1 fruit fly cellular context compared by ENCODE assay signal in genomic region chr2L:1172704-1173107, dm6.
TF ChIP-seq lines count a peak whose summit lies in the region.

Gene Charon (minus strand): TSS chr2L:1172805.
Gene CG4887 (plus strand): TSS chr2L:1173009.

TF ChIP-seq in whole organism, embryonic, 481 proteins besides CTCF, POLR2A, EP300 and RAD21 (continued from another document):
- peak; percentile 85 for TF ChIP-seq shn (GFP tag; optimal IDR thresholded peaks at IDR 0.05; lab: Kevin White, UChicago)
- peak; percentile 72; the same call in 1 of the 3 replicates for TF ChIP-seq H15 (GFP tag; IDR thresholded peaks at IDR 0.05; lab: Robert Waterston, UW)
- TF ChIP-seq Spps (tag; optimal IDR thresholded peaks at IDR 0.05; lab: Kevin White, UChicago) = peak; percentile 53
- TF ChIP-seq Six4 (GFP tag; optimal IDR thresholded peaks at IDR 0.05; lab: Kevin White, UChicago) = peak; percentile 75
- TF ChIP-seq CG34376 (GFP tag; optimal IDR thresholded peaks at IDR 0.05; lab: Kevin White, UChicago) = peak; percentile 71
- no peak for TF ChIP-seq CG10147 (GFP tag; optimal IDR thresholded peaks at IDR 0.05; lab: Kevin White, UChicago)
- peak; percentile 46; the same call in 1 of the 2 replicates for TF ChIP-seq Gsc (GFP tag; IDR thresholded peaks at IDR 0.05; lab: Robert Waterston, UW)
- TF ChIP-seq unc-4 (GFP tag; IDR thresholded peaks at IDR 0.05; lab: Robert Waterston, UW; ENCODE audit: partially characterized antibody) = peak; percentile 79
- peak; percentile 16 for TF ChIP-seq CG6654 (GFP tag; optimal IDR thresholded peaks at IDR 0.05; lab: Kevin White, UChicago)
- peak; percentile 96 for TF ChIP-seq Med (GFP tag; lab: Kevin White, UChicago)
- peak; percentile 89 for TF ChIP-seq Chrac-16 (GFP tag; optimal IDR thresholded peaks at IDR 0.05; lab: Kevin White, UChicago)
- TF ChIP-seq CG12659 (GFP tag; optimal IDR thresholded peaks at IDR 0.05; lab: Kevin White, UChicago) = peak; percentile 88
- TF ChIP-seq CG12744 (GFP tag; optimal IDR thresholded peaks at IDR 0.05; lab: Kevin White, UChicago) = peak; percentile 83
- TF ChIP-seq oc (tag; optimal IDR thresholded peaks at IDR 0.05; lab: Kevin White, UChicago) = no peak
- TF ChIP-seq ems (GFP tag; optimal IDR thresholded peaks at IDR 0.05; lab: Kevin White, UChicago) = peak; percentile 88
- no peak for TF ChIP-seq D19B (GFP tag; optimal IDR thresholded peaks at IDR 0.05; lab: Kevin White, UChicago)
- TF ChIP-seq CG31224 (GFP tag; IDR thresholded peaks at IDR 0.05; lab: Robert Waterston, UW) = peak; percentile 55; the same call in 1 of the 2 replicates
- peak; percentile 75 for TF ChIP-seq CG6765 (GFP tag; optimal IDR thresholded peaks at IDR 0.05; lab: Kevin White, UChicago)
- TF ChIP-seq CG5245 (GFP tag; optimal IDR thresholded peaks at IDR 0.05; lab: Kevin White, UChicago) = peak; percentile 66
- peak; percentile 71 for TF ChIP-seq CG10979 (tag; optimal IDR thresholded peaks at IDR 0.05; lab: Kevin White, UChicago)
- peak; percentile 65 for TF ChIP-seq crc (GFP tag; optimal IDR thresholded peaks at IDR 0.05; lab: Kevin White, UChicago)
- TF ChIP-seq CG15269 (tag; optimal IDR thresholded peaks at IDR 0.05; lab: Kevin White, UChicago) = no peak
- peak; percentile 89 for TF ChIP-seq MBD-R2 (GFP tag; IDR thresholded peaks at IDR 0.05; lab: Robert Waterston, UW)
- TF ChIP-seq CG2120 (GFP tag; optimal IDR thresholded peaks at IDR 0.05; lab: Kevin White, UChicago) = peak; percentile 94
- peak; percentile 71 for TF ChIP-seq CG12299 (tag; optimal IDR thresholded peaks at IDR 0.05; lab: Kevin White, UChicago)
- peak in 1 of 2 experiments; percentile 83 for TF ChIP-seq Hr51 (GFP tag; optimal IDR thresholded peaks at IDR 0.05; lab: Kevin White, UChicago)
- no peak for TF ChIP-seq gsb-n (tag; optimal IDR thresholded peaks at IDR 0.05; lab: Kevin White, UChicago)
- no peak for TF ChIP-seq CG11504 (tag; optimal IDR thresholded peaks at IDR 0.05; lab: Kevin White, UChicago)
- peak; percentile 35 for TF ChIP-seq CG7271 (tag; optimal IDR thresholded peaks at IDR 0.05; lab: Kevin White, UChicago)
- TF ChIP-seq CG18262 (tag; optimal IDR thresholded peaks at IDR 0.05; lab: Kevin White, UChicago) = no peak
- peak; percentile 73 for TF ChIP-seq caup (GFP tag; optimal IDR thresholded peaks at IDR 0.05; lab: Kevin White, UChicago; ENCODE audit: severe bottlenecking)
- no peak for TF ChIP-seq Vsx1 (GFP tag; optimal IDR thresholded peaks at IDR 0.05; lab: Kevin White, UChicago)
- TF ChIP-seq Scr (GFP tag; IDR thresholded peaks at IDR 0.05; lab: Robert Waterston, UW; ENCODE audit: partially characterized antibody) = peak; percentile 82
- TF ChIP-seq CG7963 (GFP tag; IDR thresholded peaks at IDR 0.05; lab: Robert Waterston, UW; ENCODE audit: partially characterized antibody) = 0 out of 3 replicates have a peak, but pooled peaks have one; percentile 28
- TF ChIP-seq CG12769 (tag; optimal IDR thresholded peaks at IDR 0.05; lab: Kevin White, UChicago) = no peak
- peak; percentile 69; the same call in 2 of the 3 replicates for TF ChIP-seq CG6175 (GFP tag; IDR thresholded peaks at IDR 0.05; lab: Robert Waterston, UW)
- peak; percentile 76 for TF ChIP-seq CG9727 (GFP tag; optimal IDR thresholded peaks at IDR 0.05; lab: Kevin White, UChicago)
- peak; percentile 86 for TF ChIP-seq CG13894 (tag; optimal IDR thresholded peaks at IDR 0.05; lab: Kevin White, UChicago)
- TF ChIP-seq C15 (GFP tag; IDR thresholded peaks at IDR 0.05; lab: Robert Waterston, UW) = peak; percentile 58; the same call in 1 of the 3 replicates
- peak; percentile 3 for TF ChIP-seq CG10274 (GFP tag; optimal IDR thresholded peaks at IDR 0.05; lab: Kevin White, UChicago)
- TF ChIP-seq CG13775 (GFP tag; optimal IDR thresholded peaks at IDR 0.05; lab: Kevin White, UChicago) = peak; percentile 88
- TF ChIP-seq lab (GFP tag; optimal IDR thresholded peaks at IDR 0.05; lab: Kevin White, UChicago) = no peak
- TF ChIP-seq CG18764 (GFP tag; optimal IDR thresholded peaks at IDR 0.05; lab: Kevin White, UChicago) = no peak
- TF ChIP-seq CG14965 (GFP tag; optimal IDR thresholded peaks at IDR 0.05; lab: Kevin White, UChicago; ENCODE audit: borderline replicate concordance) = no peak
- TF ChIP-seq nom (GFP tag; optimal IDR thresholded peaks at IDR 0.05; lab: Kevin White, UChicago) = peak; percentile 52
- peak; percentile 86 for TF ChIP-seq dysf (GFP tag; IDR thresholded peaks at IDR 0.05; lab: Robert Waterston, UW)
- peak; percentile 37 for TF ChIP-seq Hand (GFP tag; optimal IDR thresholded peaks at IDR 0.05; lab: Kevin White, UChicago)
- TF ChIP-seq tll (GFP tag; optimal IDR thresholded peaks at IDR 0.05; lab: Kevin White, UChicago) = peak in 1 of 2 experiments; percentile 4
- TF ChIP-seq NK7.1 (GFP tag; optimal IDR thresholded peaks at IDR 0.05; lab: Kevin White, UChicago) = peak; percentile 45
- TF ChIP-seq Sry-δ (GFP tag; optimal IDR thresholded peaks at IDR 0.05; lab: Kevin White, UChicago) = peak; percentile 96
- TF ChIP-seq kay (GFP tag; optimal IDR thresholded peaks at IDR 0.05; lab: Kevin White, UChicago) = peak; percentile 70
- TF ChIP-seq CG7745 (tag; optimal IDR thresholded peaks at IDR 0.05; lab: Kevin White, UChicago) = no peak
- peak; percentile 73 for TF ChIP-seq trh (GFP tag; optimal IDR thresholded peaks at IDR 0.05; lab: Kevin White, UChicago)
- no peak for TF ChIP-seq cad (GFP tag; optimal IDR thresholded peaks at IDR 0.05; lab: Kevin White, UChicago)
- no peak for TF ChIP-seq D (optimal IDR thresholded peaks at IDR 0.05; lab: Kevin White, UChicago)
- no peak for TF ChIP-seq D (GFP tag; optimal IDR thresholded peaks at IDR 0.05; lab: Kevin White, UChicago)
- TF ChIP-seq CG17829 (tag; optimal IDR thresholded peaks at IDR 0.05; lab: Kevin White, UChicago) = peak; percentile 77
- no peak for TF ChIP-seq dmrt99B (tag; optimal IDR thresholded peaks at IDR 0.05; lab: Kevin White, UChicago)
- no peak for TF ChIP-seq Kr (GFP tag; optimal IDR thresholded peaks at IDR 0.05; lab: Kevin White, UChicago)
- peak; percentile 79 for TF ChIP-seq CG15514 (GFP tag; optimal IDR thresholded peaks at IDR 0.05; lab: Kevin White, UChicago)
- peak; percentile 61 for TF ChIP-seq Rx (GFP tag; IDR thresholded peaks at IDR 0.05; lab: Robert Waterston, UW)
- TF ChIP-seq CG30431 (GFP tag; optimal IDR thresholded peaks at IDR 0.05; lab: Kevin White, UChicago) = peak; percentile 57
- peak; percentile 85 for TF ChIP-seq YL-1 (GFP tag; optimal IDR thresholded peaks at IDR 0.05; lab: Kevin White, UChicago)
- no peak for TF ChIP-seq grau (tag; optimal IDR thresholded peaks at IDR 0.05; lab: Kevin White, UChicago)
- peak; percentile 53 for TF ChIP-seq CG7928 (GFP tag; optimal IDR thresholded peaks at IDR 0.05; lab: Kevin White, UChicago)
- TF ChIP-seq vnd (GFP tag; IDR thresholded peaks at IDR 0.05; lab: Robert Waterston, UW; ENCODE audit: partially characterized antibody) = peak; percentile 68
- TF ChIP-seq Atf3 (GFP tag; optimal IDR thresholded peaks at IDR 0.05; lab: Kevin White, UChicago) = peak; percentile 76
- peak; percentile 71 for TF ChIP-seq Bteb2 (GFP tag; optimal IDR thresholded peaks at IDR 0.05; lab: Kevin White, UChicago)
- no peak for TF ChIP-seq crol (GFP tag; IDR thresholded peaks at IDR 0.05; lab: Robert Waterston, UW)
- TF ChIP-seq CG16813 (GFP tag; IDR thresholded peaks at IDR 0.05; lab: Robert Waterston, UW; ENCODE audit: partially characterized antibody) = peak; percentile 75
- TF ChIP-seq NC2α (GFP tag; optimal IDR thresholded peaks at IDR 0.05; lab: Kevin White, UChicago) = peak; percentile 59
- TF ChIP-seq amos (GFP tag; IDR thresholded peaks at IDR 0.05; lab: Robert Waterston, UW; ENCODE audit: partially characterized antibody) = peak; percentile 48
- TF ChIP-seq CG18011 (GFP tag; optimal IDR thresholded peaks at IDR 0.05; lab: Kevin White, UChicago) = peak; percentile 77
- peak; percentile 57; the same call in 1 of the 2 replicates for TF ChIP-seq Oaz (GFP tag; IDR thresholded peaks at IDR 0.05; lab: Robert Waterston, UW)
- TF ChIP-seq mirr (GFP tag; optimal IDR thresholded peaks at IDR 0.05; lab: Kevin White, UChicago) = peak; percentile 5
- TF ChIP-seq CG32772 (GFP tag; IDR thresholded peaks at IDR 0.05; lab: Robert Waterston, UW) = peak; percentile 89
- TF ChIP-seq repo (GFP tag; optimal IDR thresholded peaks at IDR 0.05; lab: Kevin White, UChicago) = peak; percentile 53
- TF ChIP-seq Hmr (GFP tag; optimal IDR thresholded peaks at IDR 0.05; lab: Kevin White, UChicago) = peak; percentile 83
- peak; percentile 71 for TF ChIP-seq CG9876 (GFP tag; optimal IDR thresholded peaks at IDR 0.05; lab: Kevin White, UChicago)
- peak; percentile 51 for TF ChIP-seq ap (GFP tag; IDR thresholded peaks at IDR 0.05; lab: Robert Waterston, UW)
- TF ChIP-seq tin (GFP tag; optimal IDR thresholded peaks at IDR 0.05; lab: Kevin White, UChicago) = peak; percentile 87
- peak; percentile 68; the same call in 1 of the 2 replicates for TF ChIP-seq klu (GFP tag; IDR thresholded peaks at IDR 0.05; lab: Robert Waterston, UW)
- peak; percentile 78 for TF ChIP-seq CG13296 (GFP tag; optimal IDR thresholded peaks at IDR 0.05; lab: Kevin White, UChicago)
- 0 out of 2 replicates have a peak, but pooled peaks have one; percentile 35 for TF ChIP-seq dimm (GFP tag; IDR thresholded peaks at IDR 0.05; lab: Robert Waterston, UW)
- TF ChIP-seq lilli (GFP tag; optimal IDR thresholded peaks at IDR 0.05; lab: Kevin White, UChicago) = peak; percentile 93
- TF ChIP-seq CG6854 (GFP tag; optimal IDR thresholded peaks at IDR 0.05; lab: Kevin White, UChicago) = peak; percentile 5
- TF ChIP-seq Jarid2 (GFP tag; optimal IDR thresholded peaks at IDR 0.05; lab: Kevin White, UChicago) = no peak
- TF ChIP-seq usp (GFP tag; optimal IDR thresholded peaks at IDR 0.05; lab: Kevin White, UChicago) = no peak
- TF ChIP-seq toy (GFP tag; IDR thresholded peaks at IDR 0.05; lab: Robert Waterston, UW) = peak; percentile 21; the same call in 1 of the 2 replicates
- TF ChIP-seq Nf-YA (GFP tag; IDR thresholded peaks at IDR 0.05; lab: Robert Waterston, UW) = peak; percentile 52; the same call in 1 of the 2 replicates
- no peak for TF ChIP-seq Lpt (GFP tag; optimal IDR thresholded peaks at IDR 0.05; lab: Kevin White, UChicago)
- no peak for TF ChIP-seq CG11696 (GFP tag; IDR thresholded peaks at IDR 0.05; lab: Robert Waterston, UW)
- peak; percentile 81 for TF ChIP-seq Antp (GFP tag; optimal IDR thresholded peaks at IDR 0.05; lab: Kevin White, UChicago)
- TF ChIP-seq Atf6 (GFP tag; IDR thresholded peaks at IDR 0.05; lab: Robert Waterston, UW) = peak; percentile 75
- peak; percentile 49; the same call in 1 of the 2 replicates for TF ChIP-seq CG32767 (GFP tag; IDR thresholded peaks at IDR 0.05; lab: Robert Waterston, UW)
- TF ChIP-seq E2f2 (GFP tag; IDR thresholded peaks at IDR 0.05; lab: Robert Waterston, UW) = peak; percentile 65; the same call in 1 of the 2 replicates
- TF ChIP-seq CkIIα-i1 (GFP tag; IDR thresholded peaks at IDR 0.05; lab: Robert Waterston, UW) = no peak
- TF ChIP-seq GATAe (GFP tag; conservative IDR thresholded peaks at IDR 0.05; lab: Robert Waterston, UW) = peak; percentile 35; the same call in 1 of the 2 replicates
- TF ChIP-seq CG4404 (GFP tag; IDR thresholded peaks at IDR 0.05; lab: Robert Waterston, UW) = peak; percentile 82
- peak; percentile 28; the same call in 1 of the 2 replicates for TF ChIP-seq bbx (GFP tag; IDR thresholded peaks at IDR 0.05; lab: Robert Waterston, UW; ENCODE audit: partially characterized antibody)
- no peak for TF ChIP-seq Sry-β (GFP tag; optimal IDR thresholded peaks at IDR 0.05; lab: Kevin White, UChicago)
- TF ChIP-seq Bgb (GFP tag; IDR thresholded peaks at IDR 0.05; lab: Robert Waterston, UW; ENCODE audit: partially characterized antibody) = peak; percentile 63
- peak; percentile 93 for TF ChIP-seq CG9932 (GFP tag; IDR thresholded peaks at IDR 0.05; lab: Robert Waterston, UW)
- no peak for TF ChIP-seq pan (optimal IDR thresholded peaks at IDR 0.05; lab: Kevin White, UChicago)
- peak in 1 of 2 experiments; percentile 83 for TF ChIP-seq pan (GFP tag; optimal IDR thresholded peaks at IDR 0.05 in 1 of 2, IDR thresholded peaks at IDR 0.05 in 1 of 2)
- no peak for TF ChIP-seq CG4707 (GFP tag; optimal IDR thresholded peaks at IDR 0.05; lab: Kevin White, UChicago)
- TF ChIP-seq CG7372 (GFP tag; IDR thresholded peaks at IDR 0.05; lab: Robert Waterston, UW) = peak; percentile 83; the same call in 1 of the 2 replicates
- TF ChIP-seq psq (GFP tag; optimal IDR thresholded peaks at IDR 0.05; lab: Kevin White, UChicago) = peak; percentile 23
- peak; percentile 57; the same call in 2 of the 3 replicates for TF ChIP-seq HLH4C (GFP tag; IDR thresholded peaks at IDR 0.05; lab: Robert Waterston, UW; ENCODE audit: partially characterized antibody)
- peak; percentile 89 for TF ChIP-seq CG9817 (tag; optimal IDR thresholded peaks at IDR 0.05; lab: Kevin White, UChicago)
- peak; percentile 76 for TF ChIP-seq ci (GFP tag; IDR thresholded peaks at IDR 0.05; lab: Robert Waterston, UW)
- peak; percentile 82 for TF ChIP-seq CG33557 (GFP tag; optimal IDR thresholded peaks at IDR 0.05; lab: Kevin White, UChicago)
- peak; percentile 89 for TF ChIP-seq B-H2 (GFP tag; optimal IDR thresholded peaks at IDR 0.05; lab: Kevin White, UChicago)
- peak; percentile 54 for TF ChIP-seq kah (GFP tag; optimal IDR thresholded peaks at IDR 0.05; lab: Kevin White, UChicago)
- TF ChIP-seq salm (tag; optimal IDR thresholded peaks at IDR 0.05; lab: Kevin White, UChicago) = peak; percentile 49
- TF ChIP-seq luna (GFP tag; optimal IDR thresholded peaks at IDR 0.05; lab: Kevin White, UChicago) = peak; percentile 55
- TF ChIP-seq CG13424 (tag; optimal IDR thresholded peaks at IDR 0.05; lab: Kevin White, UChicago) = peak; percentile 90
